Fruit fly (Drosophila melanogaster) Kc167 (cell line): ENCODE data around the gene noc.

Source experiments
- Sin3A ChIP-seq: fragments of >200 bp; optimal IDR thresholded peaks from 2 replicates; lab custom pipeline; 2018; ENCODE audit warnings: missing external identifiers
- h ChIP-seq: fragments of >200 bp; optimal IDR thresholded peaks from 3 replicates; lab custom pipeline; 2018; ENCODE audit warnings: missing external identifiers
- insv ChIP-seq: fragments of >200 bp; optimal IDR thresholded peaks from 3 replicates; lab custom pipeline; 2018; ENCODE audit warnings: missing external identifiers
- psq ChIP-seq: fragments of >200 bp; optimal IDR thresholded peaks from 2 replicates; lab custom pipeline; 2017; ENCODE audit warnings: missing external identifiers
- ttk ChIP-seq: sonication (Bioruptor generic); optimal IDR thresholded peaks from 2 replicates; lab custom pipeline; 2017; ENCODE audit warnings: missing external identifiers

DNA sequence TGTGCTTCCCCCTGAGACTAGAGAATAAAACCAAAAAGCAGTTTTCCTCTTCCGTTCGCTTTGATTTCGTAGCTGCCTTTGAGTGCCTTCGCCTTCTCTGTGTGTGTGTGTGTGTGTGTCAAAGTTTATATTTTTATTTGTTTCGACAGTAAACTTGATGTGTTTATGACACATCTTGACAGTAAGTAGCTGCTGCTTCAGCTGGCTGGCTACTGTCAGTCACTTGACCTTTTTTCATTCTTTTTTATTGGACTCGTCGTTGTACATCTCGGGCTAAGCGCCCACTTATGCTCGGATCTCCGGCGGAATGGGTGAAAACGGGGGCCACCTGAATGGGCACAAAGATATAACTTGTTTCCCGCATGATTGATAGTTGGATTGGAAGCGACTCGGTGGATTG, 33.8 kb upstream of the noc start:
- TF ChIP-seq psq (lab: Kevin White, UChicago) (no peak), h (lab: Kevin White, UChicago) (no peak), insv (no peak), Sin3A (lab: Kevin White, UChicago) (no peak), ttk (lab: Kevin White, UChicago) (no peak)
